Fruit fly (Drosophila melanogaster) whole organism, embryonic: Measurements from ENCODE around the gene Ndfip.

ENCODE experiments used
- Atf-2 ChIP-seq: fragments of 200-800 bp; sonication (Bioruptor generic); optimal IDR thresholded peaks from 2 replicates; lab custom pipeline; 2016; ENCODE audit warnings: missing biosample characterization, missing genetic modification characterization
- CG10321 ChIP-seq: fragments of 200-800 bp; sonication (Bioruptor generic); IDR thresholded peaks from 2 replicates; pipeline ENCODE4 v1.3.6; 2022; ENCODE audit warnings: missing biosample characterization, missing genetic modification characterization
- CG12071 ChIP-seq: fragments of 200-800 bp; sonication (Bioruptor generic); optimal IDR thresholded peaks from 3 replicates; lab custom pipeline; 2018; ENCODE audit warnings: missing biosample characterization, mild to moderate bottlenecking, missing genetic modification characterization
- CG13287 ChIP-seq: fragments of 200-800 bp; sonication (Bioruptor generic); IDR thresholded peaks from 2 replicates; pipeline ENCODE4 v1.3.6; 2022; ENCODE audit warnings: missing biosample characterization, missing genetic modification characterization; ENCODE audit not compliant: partially characterized antibody
- CG17829 ChIP-seq: fragments of 200-800 bp; optimal IDR thresholded peaks from 2 replicates; lab custom pipeline; 2019; ENCODE audit warnings: missing biosample characterization, mild to moderate bottlenecking, missing genetic modification characterization, moderate library complexity
- CG18262 ChIP-seq: fragments of 200-800 bp; optimal IDR thresholded peaks from 3 replicates; lab custom pipeline; 2019; ENCODE audit warnings: missing biosample characterization, mild to moderate bottlenecking, missing genetic modification characterization, moderate library complexity
- CG18764 ChIP-seq: fragments of 200-800 bp; sonication (Bioruptor generic); optimal IDR thresholded peaks from 3 replicates; lab custom pipeline; 2016; ENCODE audit warnings: missing biosample characterization, missing genetic modification characterization
- CG2199 ChIP-seq: fragments of 200-800 bp; sonication (Bioruptor generic); IDR thresholded peaks from 3 replicates; pipeline ENCODE4 v1.3.6; 2022; ENCODE audit warnings: missing biosample characterization, missing genetic modification characterization
- CG2202 ChIP-seq: fragments of 200-800 bp; sonication (Bioruptor generic); optimal IDR thresholded peaks from 2 replicates; lab custom pipeline; 2018; ENCODE audit warnings: missing biosample characterization, mild to moderate bottlenecking, missing genetic modification characterization
- CG2712 ChIP-seq: fragments of 200-800 bp; optimal IDR thresholded peaks from 3 replicates; lab custom pipeline; 2019; ENCODE audit warnings: missing biosample characterization, mild to moderate bottlenecking, missing genetic modification characterization, moderate library complexity
- CG34376 ChIP-seq: fragments of 200-800 bp; sonication (Bioruptor generic); optimal IDR thresholded peaks from 2 replicates; lab custom pipeline; 2018; ENCODE audit warnings: missing biosample characterization, mild to moderate bottlenecking, missing genetic modification characterization
- CG7556 ChIP-seq: fragments of 200-800 bp; sonication (Bioruptor generic); optimal IDR thresholded peaks from 2 replicates; lab custom pipeline; 2017; ENCODE audit warnings: missing biosample characterization, mild to moderate bottlenecking, missing genetic modification characterization
- CG7839 ChIP-seq: fragments of 200-800 bp; sonication (Bioruptor generic); optimal IDR thresholded peaks from 3 replicates; lab custom pipeline; 2018; ENCODE audit warnings: missing biosample characterization, mild to moderate bottlenecking, missing genetic modification characterization, moderate library complexity
- CG7987 ChIP-seq: fragments of 200-800 bp; sonication (Bioruptor generic); optimal IDR thresholded peaks from 2 replicates; lab custom pipeline; 2018; ENCODE audit warnings: missing biosample characterization, mild to moderate bottlenecking, missing genetic modification characterization, moderate library complexity
- CG8478 ChIP-seq: fragments of >200 bp; optimal IDR thresholded peaks from 2 replicates; lab custom pipeline; 2018
- CoRest ChIP-seq: fragments of 200-800 bp; sonication (Bioruptor generic); optimal IDR thresholded peaks from 3 replicates; lab custom pipeline; 2018; ENCODE audit warnings: missing biosample characterization, mild to moderate bottlenecking, missing genetic modification characterization, moderate library complexity
- Dad ChIP-seq: fragments of 200-800 bp; sonication (Bioruptor generic); optimal IDR thresholded peaks from 3 replicates; lab custom pipeline; 2016; ENCODE audit warnings: missing biosample characterization, missing genetic modification characterization
- Drgx ChIP-seq: fragments of 200-800 bp; sonication (Bioruptor generic); IDR thresholded peaks from 2 replicates; pipeline ENCODE4 v1.3.6; 2022; ENCODE audit warnings: missing biosample characterization, missing genetic modification characterization
- Elba2 ChIP-seq: fragments of 200-800 bp; sonication (Bioruptor generic); optimal IDR thresholded peaks from 3 replicates; lab custom pipeline; 2016; ENCODE audit warnings: missing biosample characterization, missing genetic modification characterization
- Gsc ChIP-seq: fragments of 200-800 bp; sonication (Bioruptor generic); IDR thresholded peaks from 2 replicates; pipeline ENCODE4 v1.3.6; 2022; ENCODE audit warnings: missing biosample characterization, missing genetic modification characterization
- Hey ChIP-seq: fragments of 200-800 bp; sonication (Bioruptor generic); optimal IDR thresholded peaks from 3 replicates; lab custom pipeline; 2018; ENCODE audit warnings: missing biosample characterization, mild to moderate bottlenecking, missing genetic modification characterization
- Kr ChIP-seq: fragments of 200-800 bp; sonication (Bioruptor generic); optimal IDR thresholded peaks from 2 replicates; lab custom pipeline; 2017; ENCODE audit warnings: missing biosample characterization, mild to moderate bottlenecking, missing genetic modification characterization
- MBD-R2 ChIP-seq: fragments of 200-800 bp; sonication (Bioruptor generic); IDR thresholded peaks from 2 replicates; pipeline ENCODE4 v1.3.6; 2022; ENCODE audit warnings: missing biosample characterization, missing genetic modification characterization
- MTF-1 ChIP-seq: fragments of 200-800 bp; sonication (Bioruptor generic); optimal IDR thresholded peaks from 2 replicates; lab custom pipeline; 2018; ENCODE audit warnings: missing biosample characterization, mild to moderate bottlenecking, missing genetic modification characterization, borderline replicate concordance
- Mad ChIP-seq: fragments of 200-800 bp; sonication (Bioruptor generic); optimal IDR thresholded peaks from 2 replicates; lab custom pipeline; 2016; ENCODE audit warnings: missing biosample characterization, missing genetic modification characterization
- Opbp ChIP-seq: fragments of 200-800 bp; sonication (Bioruptor generic); IDR thresholded peaks from 3 replicates; pipeline ENCODE4 v1.3.6; 2022; ENCODE audit warnings: missing biosample characterization, missing genetic modification characterization; ENCODE audit not compliant: partially characterized antibody
- Pdp1 ChIP-seq, 2 experiments: fragments of 200-800 bp; sonication (Bioruptor generic); optimal IDR thresholded peaks; 3 replicates each; lab custom pipeline; 2016; ENCODE audit warnings: missing biosample characterization in 2 of 2, missing genetic modification characterization in 2 of 2, mild to moderate bottlenecking in 1 of 2, moderate library complexity in 1 of 2
- Rfx ChIP-seq: fragments of 200-800 bp; sonication (Bioruptor generic); IDR thresholded peaks from 2 replicates; pipeline ENCODE4 v1.3.6; 2022; ENCODE audit warnings: missing biosample characterization, missing genetic modification characterization
- Rx ChIP-seq: fragments of 200-800 bp; sonication (Bioruptor generic); IDR thresholded peaks from 2 replicates; pipeline ENCODE4 v1.3.6; 2022; ENCODE audit warnings: missing biosample characterization, missing genetic modification characterization
- Scr ChIP-seq: fragments of 200-800 bp; sonication (Bioruptor generic); IDR thresholded peaks from 2 replicates; pipeline ENCODE4 v1.3.6; 2022; ENCODE audit warnings: missing biosample characterization, missing genetic modification characterization; ENCODE audit not compliant: partially characterized antibody
- Stat92E ChIP-seq, 3 experiments: fragments of >200 bp in 2 of 3; fragments of 200-800 bp in 1 of 3; sonication (Bioruptor generic) in 1 of 3; optimal IDR thresholded peaks; 2 replicates each; lab custom pipeline; 2017 to 2019; ENCODE audit warnings: missing biosample characterization in 3 of 3, missing genetic modification characterization in 3 of 3, mild to moderate bottlenecking in 1 of 3, moderate library complexity in 1 of 3
- Trl ChIP-seq, 3 experiments: fragments of >200 bp in 2 of 3; fragments of 200-800 bp in 1 of 3; sonication (Bioruptor generic) in 1 of 3; optimal IDR thresholded peaks; 2 replicates in 1 of 3; 3 replicates in 2 of 3; lab custom pipeline; 2016 to 2017; ENCODE audit warnings: missing biosample characterization in 1 of 3, missing genetic modification characterization in 1 of 3
- Xrp1 ChIP-seq: fragments of 200-800 bp; sonication (Bioruptor generic); IDR thresholded peaks from 2 replicates; pipeline ENCODE4 v1.3.6; 2022; ENCODE audit warnings: missing biosample characterization, missing genetic modification characterization
- ap ChIP-seq: fragments of 200-800 bp; sonication (Bioruptor generic); IDR thresholded peaks from 2 replicates; pipeline ENCODE4 v1.3.6; 2022; ENCODE audit warnings: missing biosample characterization, missing genetic modification characterization
- bbx ChIP-seq: fragments of 200-800 bp; sonication (Bioruptor generic); IDR thresholded peaks from 2 replicates; pipeline ENCODE4 v1.3.6; 2022; ENCODE audit warnings: missing biosample characterization, missing genetic modification characterization; ENCODE audit not compliant: partially characterized antibody
- cg ChIP-seq: fragments of 200-800 bp; sonication (Bioruptor generic); optimal IDR thresholded peaks from 3 replicates; lab custom pipeline; 2019; ENCODE audit warnings: missing biosample characterization, mild to moderate bottlenecking, missing genetic modification characterization, moderate library complexity
- ci ChIP-seq: fragments of 200-800 bp; sonication (Bioruptor generic); IDR thresholded peaks from 3 replicates; pipeline ENCODE4 v1.3.6; 2022; ENCODE audit warnings: missing biosample characterization, missing genetic modification characterization
- dmrt99B ChIP-seq: fragments of 200-800 bp; sonication (Bioruptor generic); optimal IDR thresholded peaks from 2 replicates; lab custom pipeline; 2018; ENCODE audit warnings: missing biosample characterization, mild to moderate bottlenecking, missing genetic modification characterization, moderate library complexity
- gem ChIP-seq: fragments of 200-800 bp; sonication (Bioruptor generic); optimal IDR thresholded peaks from 2 replicates; lab custom pipeline; 2019; ENCODE audit warnings: missing biosample characterization, mild to moderate bottlenecking, missing genetic modification characterization, moderate library complexity
- gsb ChIP-seq: fragments of 200-800 bp; sonication (Bioruptor generic); IDR thresholded peaks from 2 replicates; pipeline ENCODE4 v1.3.6; 2022; ENCODE audit warnings: missing biosample characterization, missing genetic modification characterization
- insv ChIP-seq, 2 experiments: fragments of 200-800 bp; sonication (Bioruptor generic); optimal IDR thresholded peaks; 3 replicates each; lab custom pipeline; 2016 to 2018; ENCODE audit warnings: missing biosample characterization in 2 of 2, missing genetic modification characterization in 2 of 2
- kay ChIP-seq: fragments of 200-800 bp; sonication (Bioruptor generic); optimal IDR thresholded peaks from 2 replicates; lab custom pipeline; 2016; ENCODE audit warnings: missing biosample characterization, missing genetic modification characterization
- nerfin-1 ChIP-seq: fragments of 200-800 bp; sonication (Bioruptor generic); optimal IDR thresholded peaks from 3 replicates; lab custom pipeline; 2019; ENCODE audit warnings: missing biosample characterization, mild to moderate bottlenecking, missing genetic modification characterization, moderate library complexity
- pros ChIP-seq: fragments of 200-800 bp; sonication (Bioruptor generic); optimal IDR thresholded peaks from 3 replicates; lab custom pipeline; 2019; ENCODE audit warnings: missing biosample characterization, mild to moderate bottlenecking, missing genetic modification characterization, moderate library complexity
- sim ChIP-seq: fragments of 200-800 bp; sonication (Bioruptor generic); IDR thresholded peaks from 2 replicates; pipeline ENCODE4 v1.3.6; 2022; ENCODE audit warnings: missing biosample characterization, missing genetic modification characterization
- sqz ChIP-seq: fragments of 200-800 bp; sonication (Bioruptor generic); optimal IDR thresholded peaks from 3 replicates; lab custom pipeline; 2018; ENCODE audit warnings: missing biosample characterization, mild to moderate bottlenecking, missing genetic modification characterization

Gene Ndfip

DNA sequence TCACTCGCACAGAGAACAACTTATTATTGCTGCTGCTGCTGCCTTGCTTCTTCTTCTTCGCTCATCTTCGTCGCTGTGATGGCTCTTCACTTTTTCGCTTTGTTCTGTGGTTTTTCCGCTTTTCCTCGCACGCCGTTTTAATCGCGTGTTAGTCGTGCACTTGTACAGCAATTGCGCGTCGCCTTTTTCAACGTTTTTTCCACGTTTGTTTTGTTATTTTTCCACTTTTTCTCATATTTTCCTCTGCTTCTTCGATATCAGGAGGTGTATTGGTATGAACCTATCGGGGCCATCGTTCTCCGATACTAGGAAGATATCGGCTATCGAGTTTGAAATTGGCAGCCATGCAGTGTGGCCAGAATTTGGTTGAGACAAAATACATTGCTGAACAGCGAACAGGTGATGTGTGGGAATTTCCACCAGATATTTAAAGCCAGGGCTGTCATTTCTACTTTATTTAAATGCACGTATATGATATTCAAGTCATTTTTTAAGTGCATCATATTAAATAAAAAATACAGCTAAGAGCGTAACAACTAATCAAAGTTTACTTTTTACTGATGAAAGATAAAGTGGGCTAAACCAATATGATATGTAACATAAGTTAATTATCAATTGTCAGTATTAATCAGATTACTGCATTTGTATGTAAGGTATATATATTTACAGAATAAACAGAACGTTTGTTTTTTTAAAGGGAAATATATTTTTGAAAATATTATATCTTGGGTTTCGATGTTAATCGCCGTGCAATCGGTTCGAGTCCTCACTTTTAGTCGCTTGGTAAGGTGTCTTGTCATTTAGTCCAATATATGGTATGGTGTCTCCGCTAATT is 15.1 kb upstream of the Ndfip start, which contains the start of gene Crtc (continued):
- peak; percentile 64 for TF ChIP-seq Scr (GFP tag; lab: Robert Waterston, UW)
- no peak for TF ChIP-seq Dad (GFP tag; lab: Kevin White, UChicago)
- TF ChIP-seq pros (GFP tag; lab: Kevin White, UChicago), result no peak
- TF ChIP-seq MBD-R2 (GFP tag; lab: Robert Waterston, UW), result no peak
- TF ChIP-seq gem (tag; lab: Kevin White, UChicago), result peak; percentile 50

DNA sequence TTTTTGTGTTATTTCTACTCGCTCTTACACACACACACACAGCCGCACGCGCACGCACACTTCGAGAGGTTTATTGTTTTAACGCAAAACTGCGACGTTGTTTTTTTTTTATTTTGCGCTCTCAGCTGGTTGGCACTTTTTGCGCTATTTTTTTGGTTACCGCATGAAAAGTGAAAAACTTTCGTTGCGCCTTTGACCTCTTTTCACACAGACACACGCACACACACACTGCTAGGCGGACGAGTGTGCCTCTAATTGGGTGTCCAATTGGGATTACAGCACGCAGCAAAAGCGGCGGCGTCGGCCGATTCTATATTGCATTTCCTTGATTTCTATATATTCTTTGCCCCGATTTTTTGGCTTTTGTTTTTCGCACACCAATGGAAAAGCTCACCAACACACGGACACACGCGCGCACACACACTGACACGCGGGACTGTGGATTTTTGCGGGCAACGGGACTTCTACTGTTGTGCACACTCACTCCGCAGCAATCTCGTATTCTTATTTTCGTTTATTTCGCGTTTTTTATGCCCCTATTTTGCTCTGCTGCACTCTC is 14.4 kb upstream of the Ndfip start:
- TF ChIP-seq Kr (GFP tag; lab: Kevin White, UChicago) (no peak), CG2199 (GFP tag; lab: Robert Waterston, UW) (0 out of 3 replicates have a peak, but pooled peaks have one; percentile 55), gsb (GFP tag; lab: Robert Waterston, UW) (no peak), CG7987 (GFP tag; lab: Kevin White, UChicago) (no peak), Stat92E (GFP tag; optimal IDR thresholded peaks at IDR 0.05; lab: Kevin White, UChicago) (peak in 1 of 3 experiments; percentile 49), sqz (peak; percentile 61), CG8478 (lab: Kevin White, UChicago) (no peak), CG2712 (tag; lab: Kevin White, UChicago) (no peak), CG17829 (no peak), Gsc (GFP tag; lab: Robert Waterston, UW) (no peak), cg (GFP tag; lab: Kevin White, UChicago) (peak; percentile 78), MTF-1 (GFP tag; lab: Kevin White, UChicago) (no peak), CG2202 (tag; lab: Kevin White, UChicago) (no peak), Drgx (GFP tag; lab: Robert Waterston, UW) (0 out of 2 replicates have a peak, but pooled peaks have one; percentile 41), CG7839 (tag; lab: Kevin White, UChicago) (no peak), CG13287 (no peak), Mad (GFP tag; lab: Kevin White, UChicago) (no peak), CG10321 (GFP tag; lab: Robert Waterston, UW) (peak; percentile 6; the same call in 1 of the 2 replicates), CG7556 (GFP tag; lab: Kevin White, UChicago) (no peak), CG18764 (GFP tag; lab: Kevin White, UChicago) (no peak), Opbp (GFP tag; lab: Robert Waterston, UW) (no peak), kay (no peak), nerfin-1 (no peak), insv (GFP tag; optimal IDR thresholded peaks at IDR 0.05; lab: Kevin White, UChicago) (peak; percentile 14 to 86), Trl (optimal IDR thresholded peaks at IDR 0.05; lab: Kevin White, UChicago) (peak in 1 of 2 experiments; percentile 7), Trl (GFP tag; optimal IDR thresholded peaks at IDR 0.05; lab: Kevin White, UChicago) (no peak), Pdp1 (GFP tag; optimal IDR thresholded peaks at IDR 0.05; lab: Kevin White, UChicago) (peak in 1 of 2 experiments; percentile 58), Rfx (no peak), sim (GFP tag; lab: Robert Waterston, UW) (no peak), ci (GFP tag; lab: Robert Waterston, UW) (0 out of 3 replicates have a peak, but pooled peaks have one; percentile 16), CG18262 (tag; lab: Kevin White, UChicago) (no peak), Hey (tag; lab: Kevin White, UChicago) (no peak), Xrp1 (GFP tag; lab: Robert Waterston, UW) (no peak), dmrt99B (no peak), Atf-2 (GFP tag; lab: Kevin White, UChicago) (no peak), Rx (no peak), CG34376 (GFP tag; lab: Kevin White, UChicago) (no peak), ap (GFP tag; lab: Robert Waterston, UW) (no peak), Elba2 (GFP tag; lab: Kevin White, UChicago) (peak; percentile 94), CoRest (tag; lab: Kevin White, UChicago) (no peak), bbx (GFP tag; lab: Robert Waterston, UW) (no peak), CG12071 (GFP tag; lab: Kevin White, UChicago) (no peak)
